Worm (Caenorhabditis elegans) whole organism, L1 larva: ENCODE results near the gene sid-2.

Experiments
- Y116A8C.19 ChIP-seq: sonication (generic microtip); optimal IDR thresholded peaks from 2 replicates; lab custom pipeline; 2016; ENCODE audit warnings: missing compliant biosample characterization, missing genetic modification characterization, borderline replicate concordance
- alr-1 ChIP-seq: fragments of 200-800 bp; sonication (Bioruptor generic); optimal IDR thresholded peaks from 2 replicates; lab custom pipeline; 2018; ENCODE audit warnings: borderline replicate concordance, mild to moderate bottlenecking, missing genetic modification characterization, missing compliant biosample characterization
- aly-2 ChIP-seq: fragments of 150-350 bp; optimal IDR thresholded peaks from 2 replicates; lab custom pipeline; 2014; ENCODE audit warnings: missing biosample characterization, missing genetic modification characterization
- ama-1 ChIP-seq: fragments of 150-350 bp; optimal IDR thresholded peaks from 2 replicates; lab custom pipeline; 2014
- ceh-8 ChIP-seq: fragments of 200-800 bp; sonication (Bioruptor generic); optimal IDR thresholded peaks from 2 replicates; lab custom pipeline; 2018; ENCODE audit warnings: mild to moderate bottlenecking, missing genetic modification characterization, moderate library complexity, missing compliant biosample characterization
- ceh-88 ChIP-seq: fragments of 200-800 bp; sonication (Bioruptor generic); IDR thresholded peaks from 2 replicates; pipeline ENCODE4 v1.3.6; 2022; ENCODE audit warnings: missing genetic modification characterization, missing compliant biosample characterization
- ceh-90 ChIP-seq: sonication (generic microtip); optimal IDR thresholded peaks from 2 replicates; lab custom pipeline; 2016; ENCODE audit warnings: missing genetic modification characterization, missing compliant biosample characterization
- dpl-1 ChIP-seq, 3 experiments: fragments of 150-350 bp in 2 of 3; sonication (generic microtip) in 1 of 3; optimal IDR thresholded peaks; 2 replicates each; lab custom pipeline; 2014 to 2017; ENCODE audit warnings: missing biosample characterization in 3 of 3, missing genetic modification characterization in 3 of 3, missing genetic modification reagents in 3 of 3
- dsc-1 ChIP-seq: sonication (generic microtip); optimal IDR thresholded peaks from 2 replicates; lab custom pipeline; 2016; ENCODE audit warnings: mild to moderate bottlenecking, missing genetic modification characterization, missing compliant biosample characterization
- efl-3 ChIP-seq: fragments of 200-800 bp; sonication (Bioruptor generic); optimal IDR thresholded peaks from 2 replicates; lab custom pipeline; 2018; ENCODE audit warnings: mild to moderate bottlenecking, missing genetic modification characterization, missing compliant biosample characterization
- egl-27 ChIP-seq, 2 experiments: fragments of 150-350 bp in 1 of 2; sonication (generic microtip); optimal IDR thresholded peaks; 3 replicates each; lab custom pipeline; 2017 to 2018; ENCODE audit warnings: missing biosample characterization in 2 of 2, missing genetic modification characterization in 2 of 2, missing genetic modification reagents in 2 of 2
- elt-2 ChIP-seq: sonication (generic microtip); optimal IDR thresholded peaks from 2 replicates; lab custom pipeline; 2016; ENCODE audit warnings: missing genetic modification characterization, mild to moderate bottlenecking, inconsistent platforms, missing compliant biosample characterization, missing genetic modification reagents
- fkh-10 ChIP-seq: sonication (generic microtip); optimal IDR thresholded peaks from 2 replicates; lab custom pipeline; 2017; ENCODE audit warnings: missing biosample characterization, missing genetic modification reagents, missing genetic modification characterization
- fkh-8 ChIP-seq: sonication (generic microtip); optimal IDR thresholded peaks from 2 replicates; lab custom pipeline; 2016; ENCODE audit warnings: mild to moderate bottlenecking, missing genetic modification characterization, missing compliant biosample characterization
- grh-1 ChIP-seq: fragments of 200-800 bp; sonication (Bioruptor generic); IDR thresholded peaks from 2 replicates; pipeline ENCODE4 v1.3.6; 2022; ENCODE audit warnings: missing genetic modification reagents, missing genetic modification characterization, missing compliant biosample characterization
- hlh-4 ChIP-seq: sonication (generic microtip); optimal IDR thresholded peaks from 2 replicates; lab custom pipeline; 2016; ENCODE audit warnings: mild to moderate bottlenecking, missing genetic modification characterization, missing compliant biosample characterization
- hpl-2 ChIP-seq: fragments of 150-350 bp; optimal IDR thresholded peaks from 2 replicates; lab custom pipeline; 2014; ENCODE audit warnings: missing biosample characterization, missing genetic modification reagents, missing genetic modification characterization
- isw-1 ChIP-seq: fragments of 200-800 bp; sonication (Bioruptor generic); IDR thresholded peaks from 2 replicates; pipeline ENCODE4 v1.3.6; 2022; ENCODE audit warnings: missing genetic modification characterization, missing compliant biosample characterization
- lin-13 ChIP-seq: fragments of 150-350 bp; optimal IDR thresholded peaks from 2 replicates; lab custom pipeline; 2014; ENCODE audit warnings: missing biosample characterization, missing genetic modification reagents, missing genetic modification characterization
- lin-14 ChIP-seq: fragments of 200-800 bp; sonication (Bioruptor generic); optimal IDR thresholded peaks from 2 replicates; lab custom pipeline; 2018; ENCODE audit warnings: mild to moderate bottlenecking, missing genetic modification characterization, moderate library complexity, missing compliant biosample characterization
- lin-35 ChIP-seq, 2 experiments: fragments of 150-350 bp; optimal IDR thresholded peaks; 2 replicates each; lab custom pipeline; 2014; ENCODE audit warnings: missing biosample characterization in 2 of 2, missing genetic modification characterization in 2 of 2, missing genetic modification reagents in 2 of 2
- mdl-1 ChIP-seq, 2 experiments: fragments of 150-350 bp; optimal IDR thresholded peaks; 2 replicates each; lab custom pipeline; 2014 to 2017; ENCODE audit warnings: missing biosample characterization in 2 of 2, missing genetic modification characterization in 2 of 2, inconsistent platforms in 1 of 2
- mef-2 ChIP-seq: fragments of 150-350 bp; optimal IDR thresholded peaks from 2 replicates; lab custom pipeline; 2014; ENCODE audit warnings: missing biosample characterization, missing genetic modification characterization
- mep-1 ChIP-seq: fragments of 150-350 bp; optimal IDR thresholded peaks from 2 replicates; lab custom pipeline; 2014; ENCODE audit warnings: missing biosample characterization, missing genetic modification characterization
- nhr-20 ChIP-seq: sonication (generic microtip); optimal IDR thresholded peaks from 2 replicates; lab custom pipeline; 2016; ENCODE audit warnings: mild to moderate bottlenecking, missing genetic modification characterization, missing compliant biosample characterization
- nhr-47 ChIP-seq: sonication (generic microtip); optimal IDR thresholded peaks from 2 replicates; lab custom pipeline; 2016; ENCODE audit warnings: mild to moderate bottlenecking, missing genetic modification characterization, moderate library complexity, missing compliant biosample characterization
- nhr-71 ChIP-seq: sonication (generic microtip); optimal IDR thresholded peaks from 2 replicates; lab custom pipeline; 2016; ENCODE audit warnings: mild to moderate bottlenecking, missing genetic modification characterization, moderate library complexity, missing compliant biosample characterization
- nhr-76 ChIP-seq: sonication (generic microtip); optimal IDR thresholded peaks from 2 replicates; lab custom pipeline; 2017; ENCODE audit warnings: missing biosample characterization, missing genetic modification characterization
- nhr-77 ChIP-seq: fragments of 150-350 bp; optimal IDR thresholded peaks from 2 replicates; lab custom pipeline; 2014; ENCODE audit warnings: missing biosample characterization, missing genetic modification characterization
- nhr-85 ChIP-seq: sonication (generic microtip); peaks from one replicate; lab custom pipeline; 2016; ENCODE audit warnings: missing genetic modification characterization, inconsistent platforms, missing compliant biosample characterization
- pag-3 ChIP-seq: sonication (generic microtip); optimal IDR thresholded peaks from 2 replicates; lab custom pipeline; 2017; ENCODE audit warnings: missing genetic modification characterization, mild to moderate bottlenecking, missing compliant biosample characterization, antibody characterized with exemption, borderline replicate concordance; ENCODE audit not compliant: insufficient read depth
- pax-3 ChIP-seq: fragments of 200-800 bp; sonication (Bioruptor generic); optimal IDR thresholded peaks from 2 replicates; lab custom pipeline; 2018; ENCODE audit warnings: mild to moderate bottlenecking, missing genetic modification characterization, moderate library complexity, missing compliant biosample characterization
- rnt-1 ChIP-seq: sonication (generic microtip); optimal IDR thresholded peaks from 2 replicates; lab custom pipeline; 2016; ENCODE audit warnings: mild to moderate bottlenecking, missing genetic modification characterization, moderate library complexity, missing compliant biosample characterization
- skn-1 ChIP-seq: fragments of 150-350 bp; optimal IDR thresholded peaks from 2 replicates; lab custom pipeline; 2014; ENCODE audit warnings: missing biosample characterization, missing genetic modification characterization
- snpc-4 ChIP-seq: fragments of 150-350 bp; optimal IDR thresholded peaks from 2 replicates; lab custom pipeline; 2014; ENCODE audit warnings: missing biosample characterization, missing genetic modification characterization
- sptf-1 ChIP-seq: fragments of 150-350 bp; optimal IDR thresholded peaks from 2 replicates; lab custom pipeline; 2014; ENCODE audit warnings: missing biosample characterization, missing genetic modification characterization
- sup-37 ChIP-seq: fragments of 200-800 bp; sonication (Bioruptor generic); optimal IDR thresholded peaks from 2 replicates; lab custom pipeline; 2018; ENCODE audit warnings: mild to moderate bottlenecking, missing genetic modification characterization, missing compliant biosample characterization
- swsn-7 ChIP-seq: sonication (generic microtip); optimal IDR thresholded peaks from 2 replicates; lab custom pipeline; 2016; ENCODE audit warnings: missing genetic modification characterization, missing compliant biosample characterization
- unc-130 ChIP-seq: fragments of 150-350 bp; optimal IDR thresholded peaks from 2 replicates; lab custom pipeline; 2017; ENCODE audit warnings: missing biosample characterization, missing genetic modification characterization, inconsistent platforms
- unc-30 ChIP-seq: sonication (generic microtip); optimal IDR thresholded peaks from 2 replicates; lab custom pipeline; 2017; ENCODE audit warnings: missing biosample characterization, missing genetic modification characterization
- unc-62 ChIP-seq: fragments of 150-350 bp; optimal IDR thresholded peaks from 2 replicates; lab custom pipeline; 2014; ENCODE audit warnings: missing biosample characterization, missing genetic modification reagents, missing genetic modification characterization
- unc-86 ChIP-seq: sonication (generic microtip); optimal IDR thresholded peaks from 2 replicates; lab custom pipeline; 2016; ENCODE audit warnings: missing genetic modification characterization, missing compliant biosample characterization
- zag-1 ChIP-seq: fragments of 150-350 bp; optimal IDR thresholded peaks from 2 replicates; lab custom pipeline; 2014; ENCODE audit warnings: missing biosample characterization, missing genetic modification characterization
- ztf-11 ChIP-seq, 2 experiments: sonication (generic microtip); optimal IDR thresholded peaks; 2 replicates each; lab custom pipeline; 2016 to 2017; ENCODE audit warnings: missing genetic modification characterization in 2 of 2, missing biosample characterization in 1 of 2, missing compliant biosample characterization in 1 of 2
- ztf-4 ChIP-seq: fragments of 150-350 bp; optimal IDR thresholded peaks from 2 replicates; lab custom pipeline; 2014; ENCODE audit warnings: missing biosample characterization, missing genetic modification characterization

The sid-2 gene

DNA sequence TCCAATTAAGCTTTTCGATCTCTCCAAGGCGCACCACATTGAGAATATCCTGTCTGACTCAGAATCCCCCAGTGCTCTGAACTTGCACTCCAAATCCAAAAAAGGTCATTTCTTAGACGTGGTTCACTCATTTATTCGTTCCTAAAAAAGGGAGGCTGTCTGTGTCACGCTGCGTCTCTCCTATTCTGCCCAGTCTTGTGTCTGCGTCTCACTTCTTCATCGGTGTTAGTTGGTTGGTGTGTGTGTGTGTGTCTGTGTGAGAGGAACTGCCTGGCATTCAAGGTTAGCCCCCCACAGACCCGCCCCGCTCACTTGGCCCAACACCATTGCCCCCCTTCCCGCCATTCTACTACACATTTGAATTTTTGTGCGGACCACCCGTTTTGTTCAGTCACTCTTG is 38.3 kb downstream of the sid-2 start (continued):
- TF ChIP-seq unc-30 = no peak
- TF ChIP-seq skn-1 (tag; lab: Kevin White, UChicago) = peak; percentile 12
- peak; percentile 42 for TF ChIP-seq ztf-4 (tag; lab: Kevin White, UChicago)
- TF ChIP-seq fkh-10 (GFP tag; lab: Kevin White, UChicago) = peak; percentile 1
- TF ChIP-seq egl-27 (tag; optimal IDR thresholded peaks at IDR 0.05; lab: Kevin White, UChicago) = peak in 1 of 2 experiments; percentile 8
- TF ChIP-seq mef-2 = no peak
- TF ChIP-seq dpl-1 (GFP tag; optimal IDR thresholded peaks at IDR 0.05; lab: Kevin White, UChicago) = peak in 1 of 3 experiments; percentile 20
- TF ChIP-seq fkh-8 = peak; percentile 61

DNA sequence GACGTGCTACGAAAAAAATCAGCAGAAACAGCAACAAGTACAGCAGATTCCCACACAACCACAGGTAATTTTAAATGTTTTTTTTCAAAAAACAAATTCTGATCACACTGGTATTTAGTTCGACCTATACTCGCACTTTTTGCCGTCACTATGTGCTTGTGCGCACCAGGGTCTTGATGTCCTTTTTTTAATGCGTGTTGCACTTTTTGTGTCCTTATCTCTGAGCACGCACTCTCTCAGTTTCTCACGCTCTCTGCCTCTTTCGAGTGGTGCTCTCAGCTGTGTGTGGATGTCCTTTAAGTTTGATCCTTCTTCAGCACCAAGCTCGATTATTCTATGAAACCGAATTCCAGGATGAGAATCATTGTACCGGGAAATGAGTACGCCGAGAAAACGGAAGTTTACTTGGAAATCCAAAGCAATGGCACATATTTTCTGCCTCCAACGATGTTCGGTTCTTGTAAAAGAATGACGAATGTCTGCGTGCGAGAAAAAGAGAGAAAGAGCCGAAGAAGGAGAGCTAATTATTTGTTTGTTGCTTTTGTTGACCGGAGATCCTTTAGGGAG is 39.2 kb downstream of the sid-2 start:
- no peak for TF ChIP-seq nhr-76 (tag; lab: Kevin White, UChicago)
- 0 out of 2 replicates have a peak, but pooled peaks have one; percentile 8 for TF ChIP-seq ceh-88
- no peak for TF ChIP-seq mdl-1 (tag; optimal IDR thresholded peaks at IDR 0.05; lab: Kevin White, UChicago)
- TF ChIP-seq zag-1 (tag; lab: Kevin White, UChicago) = no peak
- TF ChIP-seq ceh-8 (GFP tag; lab: Kevin White, UChicago) = no peak
- TF ChIP-seq swsn-7 (tag; lab: Kevin White, UChicago) = no peak
- TF ChIP-seq dsc-1 (tag; lab: Kevin White, UChicago) = peak; percentile 35
- no peak for TF ChIP-seq nhr-77
- no peak for TF ChIP-seq elt-2
- TF ChIP-seq hpl-2 = no peak
- TF ChIP-seq unc-86 (tag; lab: Kevin White, UChicago) = peak; percentile 35
- TF ChIP-seq lin-35 (GFP tag; optimal IDR thresholded peaks at IDR 0.05; lab: Kevin White, UChicago) = peak in 1 of 2 experiments; percentile 14
- no peak for TF ChIP-seq pag-3 (tag; lab: Kevin White, UChicago)
- TF ChIP-seq sptf-1 = no peak
- TF ChIP-seq sup-37 = no peak
- TF ChIP-seq ama-1 (lab: Kevin White, UChicago) = no peak
- peak; percentile 69 for TF ChIP-seq nhr-71 (tag; lab: Kevin White, UChicago)
- peak; percentile 66 for TF ChIP-seq nhr-47 (tag; lab: Kevin White, UChicago)
- TF ChIP-seq lin-14 (GFP tag; lab: Kevin White, UChicago) = peak; percentile 59
- no peak for TF ChIP-seq lin-13 (GFP tag; lab: Kevin White, UChicago)
- no peak for TF ChIP-seq snpc-4 (tag; lab: Kevin White, UChicago)
- peak; percentile 51 for TF ChIP-seq pax-3
- TF ChIP-seq isw-1 = no peak
- TF ChIP-seq nhr-85 (tag; lab: Kevin White, UChicago) = peak; percentile 1
- TF ChIP-seq unc-62 (GFP tag; lab: Kevin White, UChicago) = no peak
- no peak for TF ChIP-seq alr-1 (tag; lab: Kevin White, UChicago)
- no peak for TF ChIP-seq aly-2 (tag; lab: Kevin White, UChicago)
- peak; percentile 92 for TF ChIP-seq fkh-8
- no peak for TF ChIP-seq efl-3 (GFP tag; lab: Kevin White, UChicago)
- TF ChIP-seq rnt-1 (tag; lab: Kevin White, UChicago) = peak; percentile 8
- TF ChIP-seq nhr-20 (tag; lab: Kevin White, UChicago) = no peak
- TF ChIP-seq unc-130 (tag; lab: Kevin White, UChicago) = no peak
- no peak for TF ChIP-seq ceh-90
- TF ChIP-seq grh-1 (GFP tag; lab: Robert Waterston, UW) = no peak
- no peak for TF ChIP-seq hlh-4
- TF ChIP-seq ztf-11 (tag; optimal IDR thresholded peaks at IDR 0.05; lab: Kevin White, UChicago) = no peak
- TF ChIP-seq mep-1 = peak; percentile 44
- TF ChIP-seq Y116A8C.19 (tag; lab: Kevin White, UChicago) = no peak
